Worm (Caenorhabditis elegans) whole organism, late embryonic: ENCODE data around the gene trp-1.

Experiments used
- C08G9.2 ChIP-seq: sonication (generic microtip); optimal IDR thresholded peaks from 2 replicates; lab custom pipeline; 2016; ENCODE audit warnings: mild to moderate bottlenecking, missing genetic modification characterization, moderate library complexity, missing compliant biosample characterization
- K09A11.1 ChIP-seq: sonication (generic microtip); optimal IDR thresholded peaks from 2 replicates; lab custom pipeline; 2017; ENCODE audit warnings: antibody characterized with exemption, mild to moderate bottlenecking, missing genetic modification characterization, missing compliant biosample characterization; ENCODE audit not compliant: insufficient read depth
- ahr-1 ChIP-seq: sonication (generic microtip); optimal IDR thresholded peaks from 2 replicates; lab custom pipeline; 2016; ENCODE audit warnings: missing genetic modification characterization, missing compliant biosample characterization
- ama-1 ChIP-seq: fragments of 150-350 bp; optimal IDR thresholded peaks from 2 replicates; lab custom pipeline; 2014
- ceh-18 ChIP-seq: sonication (generic microtip); optimal IDR thresholded peaks from 2 replicates; lab custom pipeline; 2016; ENCODE audit warnings: missing genetic modification characterization, missing compliant biosample characterization
- ceh-19 ChIP-seq: fragments of 200-800 bp; sonication (Bioruptor generic); optimal IDR thresholded peaks from 2 replicates; lab custom pipeline; 2018; ENCODE audit warnings: mild to moderate bottlenecking, missing genetic modification characterization, missing compliant biosample characterization
- ceh-2 ChIP-seq: sonication (generic microtip); optimal IDR thresholded peaks from 2 replicates; lab custom pipeline; 2016; ENCODE audit warnings: missing genotype, missing genetic modification characterization, missing compliant biosample characterization
- ceh-22 ChIP-seq: sonication (generic microtip); optimal IDR thresholded peaks from 2 replicates; lab custom pipeline; 2017; ENCODE audit warnings: missing biosample characterization, missing genetic modification characterization
- ceh-24 ChIP-seq: sonication (generic microtip); optimal IDR thresholded peaks from 2 replicates; lab custom pipeline; 2016; ENCODE audit warnings: mild to moderate bottlenecking, missing genetic modification characterization, missing compliant biosample characterization
- ceh-31 ChIP-seq: sonication (generic microtip); optimal IDR thresholded peaks from 2 replicates; lab custom pipeline; 2016; ENCODE audit warnings: missing genetic modification characterization, missing compliant biosample characterization
- ceh-6 ChIP-seq: fragments of 200-800 bp; sonication (Bioruptor generic); optimal IDR thresholded peaks from 2 replicates; lab custom pipeline; 2018; ENCODE audit warnings: mild to moderate bottlenecking, missing genetic modification characterization, missing compliant biosample characterization
- che-1 ChIP-seq: sonication (generic microtip); optimal IDR thresholded peaks from 2 replicates; lab custom pipeline; 2016; ENCODE audit warnings: mild to moderate bottlenecking, missing genetic modification characterization, missing compliant biosample characterization
- dmd-4 ChIP-seq: sonication (generic microtip); optimal IDR thresholded peaks from 2 replicates; lab custom pipeline; 2016; ENCODE audit warnings: borderline replicate concordance, missing genetic modification characterization, missing compliant biosample characterization
- dve-1 ChIP-seq: sonication (generic microtip); optimal IDR thresholded peaks from 2 replicates; lab custom pipeline; 2017; ENCODE audit warnings: antibody characterized with exemption, mild to moderate bottlenecking, missing genetic modification characterization, missing compliant biosample characterization
- elt-2 ChIP-seq: sonication (generic microtip); optimal IDR thresholded peaks from 2 replicates; lab custom pipeline; 2016; ENCODE audit warnings: missing genetic modification reagents, missing genetic modification characterization, missing compliant biosample characterization
- elt-4 ChIP-seq: sonication (generic microtip); optimal IDR thresholded peaks from 2 replicates; lab custom pipeline; 2016; ENCODE audit warnings: missing genetic modification characterization, missing compliant biosample characterization
- fax-1 ChIP-seq: sonication (generic microtip); optimal IDR thresholded peaks from 2 replicates; lab custom pipeline; 2016; ENCODE audit warnings: missing genotype, missing genetic modification characterization, missing compliant biosample characterization
- fkh-10 ChIP-seq: fragments of 150-350 bp; optimal IDR thresholded peaks from 2 replicates; lab custom pipeline; 2014; ENCODE audit warnings: missing biosample characterization, missing genetic modification reagents, missing genetic modification characterization
- fkh-6 ChIP-seq: sonication (generic microtip); optimal IDR thresholded peaks from 2 replicates; lab custom pipeline; 2016; ENCODE audit warnings: missing genetic modification characterization, missing compliant biosample characterization
- gmeb-2 ChIP-seq: sonication (generic microtip); optimal IDR thresholded peaks from 2 replicates; lab custom pipeline; 2016; ENCODE audit warnings: missing genetic modification characterization, inconsistent platforms, missing compliant biosample characterization
- hlh-8 ChIP-seq: sonication (generic microtip); optimal IDR thresholded peaks from 2 replicates; lab custom pipeline; 2016; ENCODE audit warnings: missing genotype, missing genetic modification characterization, missing compliant biosample characterization
- lin-11 ChIP-seq: fragments of 200-800 bp; sonication (Bioruptor generic); optimal IDR thresholded peaks from 2 replicates; lab custom pipeline; 2018; ENCODE audit warnings: mild to moderate bottlenecking, missing genetic modification characterization, missing compliant biosample characterization
- madf-2 ChIP-seq: sonication (generic microtip); optimal IDR thresholded peaks from 2 replicates; lab custom pipeline; 2017; ENCODE audit warnings: missing genetic modification characterization, missing compliant biosample characterization
- pag-3 ChIP-seq: sonication (generic microtip); optimal IDR thresholded peaks from 2 replicates; lab custom pipeline; 2016; ENCODE audit warnings: missing compliant biosample characterization, missing genetic modification characterization, borderline replicate concordance
- pha-4 ChIP-seq: fragments of 150-350 bp; optimal IDR thresholded peaks from 2 replicates; lab custom pipeline; 2018; ENCODE audit warnings: missing biosample characterization, missing genetic modification reagents, missing genetic modification characterization
- pqm-1 ChIP-seq: sonication (generic microtip); optimal IDR thresholded peaks from 2 replicates; lab custom pipeline; 2016; ENCODE audit warnings: missing genetic modification characterization, missing compliant biosample characterization
- ref-2 ChIP-seq: sonication (generic microtip); optimal IDR thresholded peaks from 2 replicates; lab custom pipeline; 2016; ENCODE audit warnings: missing genetic modification characterization, missing compliant biosample characterization
- rnt-1 ChIP-seq: sonication (generic microtip); optimal IDR thresholded peaks from 2 replicates; lab custom pipeline; 2016; ENCODE audit warnings: missing genetic modification characterization, missing compliant biosample characterization
- sox-2 ChIP-seq: fragments of 200-800 bp; sonication (Bioruptor generic); IDR thresholded peaks from 2 replicates; pipeline ENCODE4 v1.3.6; 2022; ENCODE audit warnings: missing genetic modification reagents, missing genetic modification characterization, missing compliant biosample characterization
- sox-4 ChIP-seq: sonication (generic microtip); optimal IDR thresholded peaks from 2 replicates; lab custom pipeline; 2017; ENCODE audit warnings: mild to moderate bottlenecking, missing genetic modification characterization, inconsistent platforms, missing compliant biosample characterization
- syd-9 ChIP-seq: sonication (generic microtip); optimal IDR thresholded peaks from 2 replicates; lab custom pipeline; 2016; ENCODE audit warnings: mild to moderate bottlenecking, missing genetic modification characterization, moderate library complexity, missing compliant biosample characterization
- tbx-7 ChIP-seq: sonication (generic microtip); optimal IDR thresholded peaks from 2 replicates; lab custom pipeline; 2016; ENCODE audit warnings: missing genotype, missing genetic modification characterization, missing compliant biosample characterization
- ttx-3 ChIP-seq: sonication (generic microtip); optimal IDR thresholded peaks from 2 replicates; lab custom pipeline; 2016; ENCODE audit warnings: missing genetic modification reagents, missing genetic modification characterization, missing compliant biosample characterization
- unc-42 ChIP-seq: sonication (generic microtip); optimal IDR thresholded peaks from 2 replicates; lab custom pipeline; 2016; ENCODE audit warnings: missing genotype, missing genetic modification characterization, missing compliant biosample characterization
- unc-86 ChIP-seq: sonication (generic microtip); optimal IDR thresholded peaks from 2 replicates; lab custom pipeline; 2016; ENCODE audit warnings: missing genetic modification characterization, missing compliant biosample characterization

trp-1 gene

ce11 chrIII:8529002-8529401 is 5.9 kb upstream of the trp-1 start (continued):
- TF ChIP-seq ref-2 (peak; percentile 58), unc-86 (tag; lab: Kevin White, UChicago) (no peak), tbx-7 (tag; lab: Kevin White, UChicago) (peak; percentile 63), ceh-2 (tag; lab: Kevin White, UChicago) (peak; percentile 75), ceh-6 (GFP tag; lab: Kevin White, UChicago) (no peak)

ce11 chrIII:8529772-8530171 is 5.2 kb upstream of the trp-1 start, which contains the start of gene ZC21.10:
ZC21.10 (plus strand) TSS chrIII:8530072.
- TF ChIP-seq hlh-8 (tag; lab: Kevin White, UChicago) (no peak), elt-4 (tag; lab: Kevin White, UChicago) (no peak), ceh-22 (no peak), sox-4 (tag; lab: Kevin White, UChicago) (no peak), fkh-10 (GFP tag; lab: Kevin White, UChicago) (no peak), syd-9 (tag; lab: Kevin White, UChicago) (no peak), fkh-6 (no peak), rnt-1 (tag; lab: Kevin White, UChicago) (no peak), pqm-1 (tag; lab: Kevin White, UChicago) (no peak), gmeb-2 (tag; lab: Kevin White, UChicago) (no peak), ceh-6 (GFP tag; lab: Kevin White, UChicago) (no peak), ama-1 (lab: Kevin White, UChicago) (no peak), pha-4 (tag; lab: Kevin White, UChicago) (no peak), ceh-24 (tag; lab: Kevin White, UChicago) (no peak)

- no peak for TF ChIP-seq ceh-18
- TF ChIP-seq unc-42 (tag; lab: Kevin White, UChicago) = peak; percentile 39
- no peak for TF ChIP-seq syd-9 (tag; lab: Kevin White, UChicago)
- no peak for TF ChIP-seq pha-4 (tag; lab: Kevin White, UChicago)
- TF ChIP-seq ahr-1 (tag; lab: Kevin White, UChicago) = no peak
Measured at ce11 chrIII:8533900-8534299, 1.0 kb upstream of the trp-1 start.

ce11 chrIII:8535445-8535844 is 514 bp downstream of the trp-1 start:
- TF ChIP-seq lin-11 (tag; lab: Kevin White, UChicago) = no peak
- no peak for TF ChIP-seq C08G9.2
- TF ChIP-seq K09A11.1 (tag; lab: Kevin White, UChicago) = no peak
- no peak for TF ChIP-seq sox-4 (tag; lab: Kevin White, UChicago)
- no peak for TF ChIP-seq pag-3
- TF ChIP-seq, all 69 proteins: peak for 0

ce11 chrIII:8545515-8545914 is 10.6 kb downstream of the trp-1 start, which contains the start of gene ZC21.6:
ZC21.6 (minus strand) TSS chrIII:8545615.
- no peak for TF ChIP-seq dve-1
- TF ChIP-seq fax-1 (tag; lab: Kevin White, UChicago) = no peak
- no peak for TF ChIP-seq elt-2
- no peak for TF ChIP-seq ceh-24 (tag; lab: Kevin White, UChicago)
- TF ChIP-seq sox-2 = no peak
- no peak for TF ChIP-seq dmd-4 (tag; lab: Kevin White, UChicago)
- no peak for TF ChIP-seq madf-2 (tag; lab: Kevin White, UChicago)
- no peak for TF ChIP-seq tbx-7 (tag; lab: Kevin White, UChicago)
- TF ChIP-seq ceh-19 (GFP tag; lab: Kevin White, UChicago) = no peak
- no peak for TF ChIP-seq ttx-3 (tag; lab: Kevin White, UChicago)
- no peak for TF ChIP-seq ceh-31 (tag; lab: Kevin White, UChicago)
- TF ChIP-seq che-1 (tag; lab: Kevin White, UChicago) = no peak
